Worm (Caenorhabditis elegans) whole organism, L4 larva: ENCODE data around the gene nlp-30.
A peak's percentile ranks its signal among the peaks of the same experiment; 100 is the strongest.

Experiments used
- T20F7.1 ChIP-seq: fragments of 200-800 bp; sonication (Bioruptor generic); optimal IDR thresholded peaks from 2 replicates; lab custom pipeline; 2018; ENCODE audit warnings: mild to moderate bottlenecking, missing genetic modification characterization, missing compliant biosample characterization
- aha-1 ChIP-seq: fragments of 150-350 bp; peaks from one replicate; lab custom pipeline; 2014; ENCODE audit warnings: missing biosample characterization, missing genetic modification characterization
- ama-1 ChIP-seq: fragments of 150-350 bp; optimal IDR thresholded peaks from 2 replicates; lab custom pipeline; 2014; ENCODE audit warnings: inconsistent platforms, mixed read lengths
- arid-1 ChIP-seq: fragments of 200-800 bp; sonication (Bioruptor generic); conservative IDR thresholded peaks from 2 replicates; pipeline ENCODE4 v1.3.6; 2022; ENCODE audit warnings: missing genetic modification reagents, missing genetic modification characterization, missing compliant biosample characterization
- attf-4 ChIP-seq: sonication (generic microtip); optimal IDR thresholded peaks from 3 replicates; lab custom pipeline; 2017; ENCODE audit warnings: missing biosample characterization, missing genetic modification characterization
- ceh-20 ChIP-seq: fragments of 200-800 bp; sonication (Bioruptor generic); IDR thresholded peaks from 2 replicates; pipeline ENCODE4 v1.3.6; 2022; ENCODE audit warnings: missing genetic modification reagents, missing genetic modification characterization, missing compliant biosample characterization
- ceh-32 ChIP-seq: sonication (generic microtip); optimal IDR thresholded peaks from 2 replicates; lab custom pipeline; 2016; ENCODE audit warnings: mild to moderate bottlenecking, missing genetic modification characterization, missing compliant biosample characterization; ENCODE audit not compliant: poor library complexity
- ceh-44 ChIP-seq: fragments of 200-800 bp; sonication (Bioruptor generic); IDR thresholded peaks from 2 replicates; pipeline ENCODE4 v1.3.6; 2022; ENCODE audit warnings: missing genetic modification reagents, missing genetic modification characterization, missing compliant biosample characterization
- ceh-62 ChIP-seq: sonication (generic microtip); optimal IDR thresholded peaks from 2 replicates; lab custom pipeline; 2017; ENCODE audit warnings: missing biosample characterization, missing genetic modification characterization
- cey-2 ChIP-seq: sonication (generic microtip); optimal IDR thresholded peaks from 3 replicates; lab custom pipeline; 2017; ENCODE audit warnings: missing genetic modification characterization, mild to moderate bottlenecking, missing compliant biosample characterization, antibody characterized with exemption, borderline replicate concordance; ENCODE audit not compliant: insufficient read depth
- duxl-1 ChIP-seq: sonication (generic microtip); optimal IDR thresholded peaks from 2 replicates; lab custom pipeline; 2016; ENCODE audit warnings: mild to moderate bottlenecking, missing genetic modification characterization, moderate library complexity, missing compliant biosample characterization; ENCODE audit not compliant: poor library complexity
- fos-1 ChIP-seq: fragments of 150-350 bp; optimal IDR thresholded peaks from 2 replicates; lab custom pipeline; 2014; ENCODE audit warnings: missing biosample characterization, missing genetic modification characterization
- gei-8 ChIP-seq: fragments of 200-800 bp; sonication (Bioruptor generic); optimal IDR thresholded peaks from 2 replicates; lab custom pipeline; 2018; ENCODE audit warnings: mild to moderate bottlenecking, missing genetic modification characterization, missing compliant biosample characterization
- hlh-30 ChIP-seq: sonication (generic microtip); optimal IDR thresholded peaks from 2 replicates; lab custom pipeline; 2017; ENCODE audit warnings: antibody characterized with exemption, mild to moderate bottlenecking, missing genetic modification characterization, missing compliant biosample characterization; ENCODE audit not compliant: insufficient read depth
- lin-29 ChIP-seq: fragments of 200-800 bp; sonication (Bioruptor generic); IDR thresholded peaks from 2 replicates; pipeline ENCODE4 v1.3.6; 2022; ENCODE audit warnings: missing genetic modification reagents, missing genetic modification characterization, missing compliant biosample characterization
- lin-38 ChIP-seq: fragments of 200-800 bp; sonication (Bioruptor generic); IDR thresholded peaks from 2 replicates; pipeline ENCODE4 v1.3.6; 2022; ENCODE audit warnings: missing genetic modification reagents, missing genetic modification characterization, missing compliant biosample characterization
- lin-39 ChIP-seq: fragments of 150-350 bp; optimal IDR thresholded peaks from 2 replicates; lab custom pipeline; 2014; ENCODE audit warnings: missing biosample characterization, missing genetic modification reagents, missing genetic modification characterization
- lsy-2 ChIP-seq, 2 experiments: fragments of 150-350 bp in 1 of 2; sonication (generic microtip) in 1 of 2; optimal IDR thresholded peaks; 2 replicates each; lab custom pipeline; 2014 to 2017; ENCODE audit warnings: missing biosample characterization in 2 of 2, missing genetic modification characterization in 2 of 2
- madf-9 ChIP-seq: fragments of 200-800 bp; sonication (Bioruptor generic); conservative IDR thresholded peaks from 2 replicates; pipeline ENCODE4 v1.3.6; 2022; ENCODE audit warnings: missing genetic modification reagents, missing genetic modification characterization, missing compliant biosample characterization
- mdl-1 ChIP-seq, 2 experiments: fragments of 150-350 bp in 1 of 2; sonication (generic microtip) in 1 of 2; optimal IDR thresholded peaks; 2 replicates each; lab custom pipeline; 2014 to 2017; ENCODE audit warnings: missing biosample characterization in 2 of 2, missing genetic modification characterization in 2 of 2
- mep-1 ChIP-seq: fragments of 150-350 bp; sonication (generic microtip); optimal IDR thresholded peaks from 3 replicates; lab custom pipeline; 2014; ENCODE audit warnings: missing biosample characterization, missing genetic modification characterization
- mxl-3 ChIP-seq: fragments of 200-800 bp; sonication (Bioruptor generic); optimal IDR thresholded peaks from 2 replicates; lab custom pipeline; 2018; ENCODE audit warnings: mild to moderate bottlenecking, missing genetic modification characterization, missing compliant biosample characterization
- nhr-25 ChIP-seq: sonication (generic microtip); optimal IDR thresholded peaks from 2 replicates; lab custom pipeline; 2017; ENCODE audit warnings: missing genetic modification characterization, mild to moderate bottlenecking, missing compliant biosample characterization, antibody characterized with exemption, moderate library complexity, borderline replicate concordance; ENCODE audit not compliant: insufficient read depth
- nhr-28 ChIP-seq: fragments of 150-350 bp; optimal IDR thresholded peaks from 2 replicates; lab custom pipeline; 2014; ENCODE audit warnings: missing biosample characterization, missing genetic modification characterization
- nhr-41 ChIP-seq: fragments of 200-800 bp; sonication (Bioruptor generic); IDR thresholded peaks from 2 replicates; pipeline ENCODE4 v1.3.6; 2022; ENCODE audit warnings: missing genetic modification reagents, missing genetic modification characterization, missing compliant biosample characterization
- nhr-48 ChIP-seq: sonication (generic microtip); optimal IDR thresholded peaks from 2 replicates; lab custom pipeline; 2016; ENCODE audit warnings: mild to moderate bottlenecking, missing genetic modification characterization, missing compliant biosample characterization
- php-3 ChIP-seq: fragments of 200-800 bp; sonication (Bioruptor generic); IDR thresholded peaks from 2 replicates; pipeline ENCODE4 v1.3.6; 2022; ENCODE audit warnings: missing genetic modification reagents, missing genetic modification characterization, missing compliant biosample characterization
- pqm-1 ChIP-seq: sonication (generic microtip); optimal IDR thresholded peaks from 2 replicates; lab custom pipeline; 2017; ENCODE audit warnings: missing biosample characterization, missing genetic modification characterization
- set-16 ChIP-seq: fragments of 200-800 bp; sonication (Bioruptor generic); IDR thresholded peaks from 2 replicates; pipeline ENCODE4 v1.3.6; 2022; ENCODE audit warnings: missing genetic modification reagents, missing genetic modification characterization, missing compliant biosample characterization
- skn-1 ChIP-seq: fragments of 150-350 bp; optimal IDR thresholded peaks from 2 replicates; lab custom pipeline; 2014; ENCODE audit warnings: missing biosample characterization, missing genetic modification characterization
- snpc-1.2 ChIP-seq: fragments of 200-800 bp; sonication (Bioruptor generic); IDR thresholded peaks from 2 replicates; pipeline ENCODE4 v1.3.6; 2022; ENCODE audit warnings: missing genetic modification reagents, missing genetic modification characterization, missing compliant biosample characterization
- spr-1 ChIP-seq: sonication (generic microtip); optimal IDR thresholded peaks from 2 replicates; lab custom pipeline; 2016; ENCODE audit warnings: mild to moderate bottlenecking, missing genetic modification characterization, missing compliant biosample characterization
- unc-62 ChIP-seq, 3 experiments: fragments of 150-350 bp in 1 of 3; sonication (generic microtip); optimal IDR thresholded peaks in 2 of 3; peaks in 1 of 3; 1 replicate in 1 of 3; 2 replicates in 2 of 3; lab custom pipeline; 2014 to 2017; ENCODE audit warnings: missing biosample characterization in 3 of 3, missing genetic modification characterization in 3 of 3, missing genetic modification reagents in 3 of 3, missing genotype in 1 of 3

nlp-30 gene

DNA sequence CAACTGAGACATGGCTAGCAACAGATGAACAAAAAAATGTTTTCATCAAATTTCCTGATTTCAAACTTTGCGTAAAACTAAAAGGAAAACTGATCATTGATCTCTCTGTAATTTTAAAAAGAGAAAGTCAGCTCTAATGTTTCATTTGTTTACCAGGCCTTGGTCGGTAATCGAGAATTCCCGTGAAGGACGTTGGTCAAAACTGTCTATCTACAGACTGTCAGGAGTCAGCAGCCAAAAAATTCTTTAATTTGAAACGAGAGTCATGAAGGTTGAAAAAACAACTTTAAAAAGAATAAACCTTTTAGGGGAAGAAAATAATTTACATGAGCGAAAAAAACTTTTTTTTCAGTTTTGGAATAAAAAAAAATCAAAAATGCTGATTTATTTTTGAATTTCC is 3.3 kb downstream of the nlp-30 start:
- no peak for TF ChIP-seq ceh-44 (GFP tag; lab: Robert Waterston, UW)
- TF ChIP-seq nhr-25 (tag; lab: Kevin White, UChicago), result peak; percentile 13
- TF ChIP-seq ceh-32 (tag; lab: Kevin White, UChicago), result no peak
- no peak for TF ChIP-seq snpc-1.2
- no peak for TF ChIP-seq hlh-30 (tag; lab: Kevin White, UChicago)
- no peak for TF ChIP-seq php-3 (GFP tag; lab: Robert Waterston, UW)
- peak; percentile 60 for TF ChIP-seq aha-1 (tag; lab: Kevin White, UChicago)
- TF ChIP-seq skn-1, result no peak
- TF ChIP-seq pqm-1 (tag; lab: Kevin White, UChicago), result no peak
- no peak for TF ChIP-seq lin-39
- no peak for TF ChIP-seq set-16
- TF ChIP-seq, all 104 proteins: peak for 2

DNA sequence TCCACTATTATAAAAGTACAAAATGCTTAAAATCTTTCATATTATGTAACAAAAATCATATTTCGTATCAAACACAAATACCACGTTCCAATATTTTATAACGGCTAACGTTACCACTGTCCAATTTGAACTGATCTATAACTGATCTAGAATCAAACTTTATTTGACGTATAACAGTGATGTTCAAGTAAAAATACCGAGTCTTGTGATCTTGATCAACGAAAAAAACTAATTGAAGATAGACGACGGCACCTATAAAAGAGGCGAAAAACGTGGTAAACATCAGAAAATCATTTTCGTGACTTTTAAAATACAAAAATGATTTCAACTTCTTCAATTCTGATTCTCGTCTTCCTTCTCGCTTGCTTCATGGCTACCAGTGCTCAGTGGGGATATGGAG is 5.8 kb downstream of the nlp-30 start, which contains the start of gene nlp-28:
nlp-28 (plus strand) TSS at position 285 of the 400 bp plus-strand sequence.
- TF ChIP-seq spr-1 (tag; lab: Kevin White, UChicago) (no peak), nhr-48 (no peak), madf-9 (GFP tag; lab: Robert Waterston, UW) (no peak), cey-2 (tag; lab: Kevin White, UChicago) (no peak), attf-4 (tag; lab: Kevin White, UChicago) (no peak)

DNA sequence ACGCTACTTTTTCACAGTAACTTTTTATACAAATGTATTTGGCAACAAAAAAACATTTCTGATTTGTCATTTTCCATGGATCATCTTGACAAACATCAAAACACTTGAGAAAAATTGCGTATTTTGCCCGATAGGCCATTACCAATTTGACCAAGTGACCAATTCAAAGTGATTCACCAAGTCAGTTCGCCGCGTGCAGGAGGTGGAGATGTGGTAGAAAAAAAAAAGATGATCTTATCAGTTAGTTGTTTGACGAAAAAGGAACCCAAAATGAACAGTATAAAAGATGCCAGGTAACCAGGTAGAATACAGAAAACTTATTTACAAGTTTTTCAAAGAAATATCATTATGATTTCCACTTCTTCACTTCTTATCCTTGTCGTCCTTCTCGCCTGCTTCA is 7.3 kb downstream of the nlp-30 start, which contains the start of gene nlp-27:
nlp-27 (plus strand) TSS at position 309 of the 400 bp plus-strand sequence.
- TF ChIP-seq unc-62 (GFP tag; optimal IDR thresholded peaks at IDR 0.05 in 1 of 2; lab: Kevin White, UChicago), result peak in 1 of 2 experiments; percentile 63
- no peak for TF ChIP-seq unc-62 (tag; optimal IDR thresholded peaks at IDR 0.05; lab: Kevin White, UChicago)
- TF ChIP-seq mxl-3 (GFP tag; lab: Kevin White, UChicago), result no peak
- TF ChIP-seq hlh-30 (tag; lab: Kevin White, UChicago), result peak; percentile 32
- TF ChIP-seq nhr-25 (tag; lab: Kevin White, UChicago), result no peak
- peak; percentile 43 for TF ChIP-seq ama-1 (lab: Kevin White, UChicago)
- peak; percentile 9 for TF ChIP-seq nhr-28
- peak in 1 of 2 experiments; percentile 24 for TF ChIP-seq mdl-1 (tag; optimal IDR thresholded peaks at IDR 0.05; lab: Kevin White, UChicago)
- TF ChIP-seq spr-1 (tag; lab: Kevin White, UChicago), result no peak
- TF ChIP-seq, all 104 proteins: peak for 5

DNA sequence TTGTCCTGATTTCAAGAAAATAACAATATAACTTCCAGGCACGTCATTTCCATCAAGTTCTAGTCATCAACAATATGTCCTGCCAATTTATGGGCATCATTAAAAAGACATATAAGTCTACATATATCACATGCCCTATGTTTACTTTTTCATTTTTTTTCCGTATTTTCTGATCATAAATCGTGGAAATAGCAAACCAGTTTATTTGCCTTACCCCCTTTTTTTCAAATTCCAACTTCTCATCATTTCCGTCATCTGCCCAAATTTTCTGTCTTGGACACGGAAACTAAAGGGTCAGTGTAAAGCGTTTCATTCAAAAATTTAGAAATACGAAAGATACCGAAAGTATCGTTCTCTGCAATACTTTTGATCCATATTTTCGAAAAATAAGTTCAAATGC is 10.6 kb downstream of the nlp-30 start:
- TF ChIP-seq ceh-62 (tag; lab: Kevin White, UChicago), result no peak
- no peak for TF ChIP-seq php-3 (GFP tag; lab: Robert Waterston, UW)
- TF ChIP-seq gei-8 (GFP tag; lab: Kevin White, UChicago), result no peak
- no peak for TF ChIP-seq fos-1
- no peak for TF ChIP-seq mxl-3 (GFP tag; lab: Kevin White, UChicago)
- no peak for TF ChIP-seq nhr-48
- TF ChIP-seq arid-1 (GFP tag; lab: Robert Waterston, UW), result no peak
- no peak for TF ChIP-seq lin-38 (GFP tag; lab: Robert Waterston, UW)
- no peak for TF ChIP-seq ceh-20
- no peak for TF ChIP-seq nhr-41
- TF ChIP-seq aha-1 (tag; lab: Kevin White, UChicago), result peak; percentile 63
- no peak for TF ChIP-seq lsy-2 (tag; optimal IDR thresholded peaks at IDR 0.05; lab: Kevin White, UChicago)
- TF ChIP-seq lin-29 (GFP tag; lab: Robert Waterston, UW), result no peak
- TF ChIP-seq duxl-1 (tag; lab: Kevin White, UChicago), result no peak
- peak; percentile 1 for TF ChIP-seq T20F7.1
- TF ChIP-seq mep-1 (tag; lab: Kevin White, UChicago), result no peak
